Worm (Caenorhabditis elegans): Measurements from ENCODE around the gene vps-60.
"Not testable (repeated sequence)": the region's sequence is repeated elsewhere in the genome, so short reads cannot be mapped to it uniquely, and the experiment has no call there.

vps-60 gene

DNA sequence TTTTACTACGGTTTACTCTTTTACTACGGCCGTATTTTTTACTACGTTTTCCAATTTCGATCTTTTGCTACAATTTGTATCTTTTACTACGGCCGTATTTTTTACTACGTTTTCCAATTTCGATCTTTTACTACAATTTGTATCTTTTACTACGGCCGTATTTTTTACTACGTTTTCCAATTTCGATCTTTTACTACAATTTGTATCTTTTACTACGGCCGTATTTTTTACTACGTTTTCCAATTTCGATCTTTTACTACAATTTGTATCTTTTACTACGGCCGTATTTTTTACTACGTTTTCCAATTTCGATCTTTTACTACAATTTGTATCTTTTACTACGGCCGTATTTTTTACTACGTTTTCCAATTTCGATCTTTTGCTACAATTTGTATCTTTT, 31.2 kb downstream of the vps-60 start, which contains the start of gene F25G6.1:
TSS of gene F25G6.1 (plus strand) at position 301 of the 400 bp plus-strand sequence.
- not testable (repeated sequence) for TF ChIP-seq lin-39 (tag; optimal IDR thresholded peaks at IDR 0.05); snpc-4 (tag; optimal IDR thresholded peaks at IDR 0.05); ama-1 (optimal IDR thresholded peaks at IDR 0.05)

DNA sequence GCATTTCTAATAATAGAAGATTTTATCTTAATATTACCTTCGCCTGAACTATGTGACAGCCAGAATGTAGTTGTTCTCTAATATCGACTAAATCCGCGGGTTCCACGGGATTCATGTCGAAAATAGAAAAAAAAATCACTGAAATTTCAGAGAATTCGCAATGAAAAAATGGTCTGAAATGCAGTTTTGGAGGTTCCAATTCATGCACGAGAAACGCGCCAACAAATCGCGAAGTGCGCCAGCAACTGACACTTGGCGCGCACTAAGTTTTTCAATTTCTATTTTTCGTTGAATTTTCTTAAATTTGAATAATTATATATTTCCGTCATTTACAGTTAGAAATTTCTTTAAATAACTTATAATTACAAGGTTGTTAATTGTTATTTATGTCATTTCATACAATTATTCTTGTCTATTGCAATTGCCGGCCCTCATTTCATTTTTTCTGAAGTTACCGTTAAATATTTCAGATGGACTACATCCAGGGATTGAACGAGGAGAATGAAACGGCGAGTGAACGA, 36.0 kb downstream of the vps-60 start, which contains the start of the genes F25G6.9 and symk-1:
TSS of gene F25G6.9 (minus strand) at position 160 of the 521 bp plus-strand sequence.
TSS of gene symk-1 (plus strand) at position 471 of the 521 bp plus-strand sequence.
- no peak for TF ChIP-seq unc-39 (tag; optimal IDR thresholded peaks at IDR 0.05)
- no peak for TF ChIP-seq mml-1 (tag; optimal IDR thresholded peaks at IDR 0.05)
- no peak for TF ChIP-seq ztf-11 (tag; optimal IDR thresholded peaks at IDR 0.05)
- no peak for TF ChIP-seq zag-1 (tag; optimal IDR thresholded peaks at IDR 0.05)
- TF ChIP-seq ceh-82 (tag; optimal IDR thresholded peaks at IDR 0.05) = no peak
- TF ChIP-seq elt-3 (tag; optimal IDR thresholded peaks at IDR 0.05) = no peak
- TF ChIP-seq snpc-4 (tag; optimal IDR thresholded peaks at IDR 0.05) = peak; percentile 64
- peak; percentile 5 for TF ChIP-seq R02D3.7 (tag; optimal IDR thresholded peaks at IDR 0.05)
- TF ChIP-seq lin-15B (tag; optimal IDR thresholded peaks at IDR 0.05) = peak; percentile 54
- TF ChIP-seq nhr-12 (tag; optimal IDR thresholded peaks at IDR 0.05) = no peak
- peak; percentile 68 for TF ChIP-seq nfya-1 (tag; optimal IDR thresholded peaks at IDR 0.05; ENCODE audit: insufficient read depth)
- TF ChIP-seq unc-62 (GFP tag; optimal IDR thresholded peaks at IDR 0.05) = no peak
- no peak for TF ChIP-seq ama-1 (optimal IDR thresholded peaks at IDR 0.05)
- TF ChIP-seq fkh-10 (GFP tag; optimal IDR thresholded peaks at IDR 0.05) = no peak
- TF ChIP-seq hmg-11 (tag; optimal IDR thresholded peaks at IDR 0.05) = peak; percentile 68
- peak; percentile 38 for TF ChIP-seq elt-2 (tag; optimal IDR thresholded peaks at IDR 0.05)
- TF ChIP-seq jun-1 (tag; optimal IDR thresholded peaks at IDR 0.05) = no peak
- TF ChIP-seq nhr-11 (tag; optimal IDR thresholded peaks at IDR 0.05) = no peak
- peak; percentile 32 for TF ChIP-seq lsy-12 (tag; optimal IDR thresholded peaks at IDR 0.05)
- TF ChIP-seq fos-1 (tag; optimal IDR thresholded peaks at IDR 0.05) = no peak
- no peak for TF ChIP-seq nhr-43 (tag; optimal IDR thresholded peaks at IDR 0.05; ENCODE audit: poor library complexity, severe bottlenecking)
- no peak for TF ChIP-seq ceh-16 (tag; optimal IDR thresholded peaks at IDR 0.05)
- TF ChIP-seq tbx-2 (tag; optimal IDR thresholded peaks at IDR 0.05) = peak; percentile 50
- TF ChIP-seq ztf-4 (tag; optimal IDR thresholded peaks at IDR 0.05) = no peak
- no peak for TF ChIP-seq nhr-28 (tag; optimal IDR thresholded peaks at IDR 0.05)
- TF ChIP-seq pqm-1 (tag; optimal IDR thresholded peaks at IDR 0.05) = peak; percentile 26
- TF ChIP-seq ZK546.5 (tag; optimal IDR thresholded peaks at IDR 0.05) = no peak
- TF ChIP-seq aly-2 (tag; optimal IDR thresholded peaks at IDR 0.05) = no peak
- no peak for TF ChIP-seq egl-5 (tag; optimal IDR thresholded peaks at IDR 0.05)
- TF ChIP-seq pha-4 (tag; optimal IDR thresholded peaks at IDR 0.05) = no peak
- TF ChIP-seq nhr-23 (tag; optimal IDR thresholded peaks at IDR 0.05) = peak; percentile 34
- TF ChIP-seq skn-1 (tag; optimal IDR thresholded peaks at IDR 0.05) = peak; percentile 10
- no peak for TF ChIP-seq nhr-77 (tag; optimal IDR thresholded peaks at IDR 0.05)

DNA sequence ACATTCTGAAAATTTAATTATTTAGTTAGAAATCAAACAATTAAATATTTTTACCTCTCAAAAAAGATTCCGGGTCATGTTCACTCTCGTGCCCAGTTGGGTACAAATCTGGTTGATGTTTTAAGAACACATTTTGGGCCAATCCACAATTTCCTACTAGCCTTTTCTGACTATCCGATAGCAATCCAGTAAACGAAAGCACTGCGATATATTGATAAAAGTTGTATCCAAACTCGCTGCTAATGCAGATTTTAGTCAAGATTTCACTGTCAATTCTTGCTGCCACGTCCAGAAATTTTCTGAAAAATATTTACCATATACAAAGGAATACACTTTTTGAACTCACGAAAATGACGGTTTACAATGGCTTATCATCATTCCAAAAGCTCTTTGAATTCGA, 36.8 kb downstream of the vps-60 start:
- TF ChIP-seq fkh-2 (tag; optimal IDR thresholded peaks at IDR 0.05) = no peak
- no peak for TF ChIP-seq egl-27 (tag; optimal IDR thresholded peaks at IDR 0.05)
- no peak for TF ChIP-seq pqm-1 (tag; optimal IDR thresholded peaks at IDR 0.05)
- TF ChIP-seq R02D3.7 (tag; optimal IDR thresholded peaks at IDR 0.05) = no peak
- TF ChIP-seq nhr-77 (tag; optimal IDR thresholded peaks at IDR 0.05) = no peak
- TF ChIP-seq skn-1 (tag; optimal IDR thresholded peaks at IDR 0.05) = no peak
- TF ChIP-seq ama-1 (optimal IDR thresholded peaks at IDR 0.05) = no peak
- TF ChIP-seq elt-1 (tag; optimal IDR thresholded peaks at IDR 0.05) = no peak
- no peak for TF ChIP-seq unc-62 (GFP tag; optimal IDR thresholded peaks at IDR 0.05)
- no peak for TF ChIP-seq nfya-1 (tag; optimal IDR thresholded peaks at IDR 0.05; ENCODE audit: insufficient read depth)
- no peak for TF ChIP-seq ZK546.5 (tag; optimal IDR thresholded peaks at IDR 0.05)

DNA sequence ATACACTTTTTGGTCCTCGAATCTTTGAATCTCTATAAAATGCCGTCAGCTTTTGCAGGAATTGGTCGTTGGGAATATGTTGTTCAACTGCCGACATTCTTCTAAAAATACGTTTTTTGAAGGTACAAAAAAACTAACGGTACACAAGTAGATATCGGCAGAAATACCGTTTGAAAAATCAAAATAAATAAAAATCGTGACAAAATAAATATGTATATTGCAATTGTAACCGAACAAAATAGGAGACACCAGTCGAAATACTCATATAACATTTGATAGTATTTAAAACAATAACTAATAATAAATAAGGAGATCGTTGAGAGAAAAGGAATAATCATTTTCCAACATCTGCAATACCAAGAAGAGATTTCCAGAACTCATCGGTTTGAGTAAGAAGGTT, 40.9 kb downstream of the vps-60 start, which contains the start of gene F25G6.8:
TSS of gene F25G6.8 (minus strand) at position 101 of the 400 bp plus-strand sequence.
- no peak for TF ChIP-seq nhr-28 (tag; optimal IDR thresholded peaks at IDR 0.05)

Data from whole organism, L3 larva.